Fruit fly (Drosophila melanogaster) whole organism, embryonic: ENCODE results near the gene Tbcd.

Experiments used
- Bdp1 ChIP-seq: fragments of 200-800 bp; sonication (Bioruptor generic); optimal IDR thresholded peaks from 3 replicates; lab custom pipeline; 2016; ENCODE audit warnings: missing biosample characterization, missing genetic modification characterization
- Bteb2 ChIP-seq: fragments of 200-800 bp; sonication (Bioruptor generic); optimal IDR thresholded peaks from 2 replicates; lab custom pipeline; 2016; ENCODE audit warnings: missing biosample characterization, missing genetic modification characterization
- CG10274 ChIP-seq: fragments of 200-800 bp; sonication (Bioruptor generic); optimal IDR thresholded peaks from 3 replicates; lab custom pipeline; 2017; ENCODE audit warnings: missing biosample characterization, mild to moderate bottlenecking, missing genetic modification characterization
- CG10321 ChIP-seq: fragments of 200-800 bp; sonication (Bioruptor generic); IDR thresholded peaks from 2 replicates; pipeline ENCODE4 v1.3.6; 2022; ENCODE audit warnings: missing biosample characterization, missing genetic modification characterization
- CG10431 ChIP-seq: fragments of 200-800 bp; sonication (Bioruptor generic); optimal IDR thresholded peaks from 3 replicates; lab custom pipeline; 2018; ENCODE audit warnings: missing biosample characterization, mild to moderate bottlenecking, missing genetic modification characterization
- CG11504 ChIP-seq: fragments of 200-800 bp; sonication (Bioruptor generic); optimal IDR thresholded peaks from 3 replicates; lab custom pipeline; 2019; ENCODE audit warnings: missing biosample characterization, mild to moderate bottlenecking, missing genetic modification characterization, moderate library complexity
- CG11560 ChIP-seq: fragments of 200-800 bp; sonication (Bioruptor generic); IDR thresholded peaks from 3 replicates; pipeline ENCODE4 v1.3.6; 2022; ENCODE audit warnings: missing biosample characterization, missing genetic modification characterization
- CG11695 ChIP-seq: fragments of 200-800 bp; sonication (Bioruptor generic); IDR thresholded peaks from 3 replicates; pipeline ENCODE4 v1.3.6; 2022; ENCODE audit warnings: missing biosample characterization, missing genetic modification characterization
- CG11696 ChIP-seq: fragments of 200-800 bp; sonication (Bioruptor generic); IDR thresholded peaks from 2 replicates; pipeline ENCODE4 v1.3.6; 2022; ENCODE audit warnings: missing biosample characterization, missing genetic modification characterization
- CG13424 ChIP-seq: fragments of 200-800 bp; sonication (Bioruptor generic); optimal IDR thresholded peaks from 2 replicates; lab custom pipeline; 2019; ENCODE audit warnings: missing biosample characterization, mild to moderate bottlenecking, missing genetic modification characterization, moderate library complexity
- CG16813 ChIP-seq: fragments of 200-800 bp; sonication (Bioruptor generic); IDR thresholded peaks from 3 replicates; pipeline ENCODE4 v1.3.6; 2022; ENCODE audit warnings: missing biosample characterization, missing genetic modification characterization; ENCODE audit not compliant: partially characterized antibody
- CG17385 ChIP-seq: fragments of 200-800 bp; sonication (Bioruptor generic); optimal IDR thresholded peaks from 3 replicates; lab custom pipeline; 2018; ENCODE audit warnings: missing biosample characterization, mild to moderate bottlenecking, missing genetic modification characterization
- CG1832 ChIP-seq: fragments of 200-800 bp; sonication (Bioruptor generic); optimal IDR thresholded peaks from 2 replicates; lab custom pipeline; 2017; ENCODE audit warnings: missing biosample characterization, mild to moderate bottlenecking, missing genetic modification characterization, inconsistent platforms
- CG18764 ChIP-seq: fragments of 200-800 bp; sonication (Bioruptor generic); optimal IDR thresholded peaks from 3 replicates; lab custom pipeline; 2016; ENCODE audit warnings: missing biosample characterization, missing genetic modification characterization
- CG31224 ChIP-seq: fragments of 200-800 bp; sonication (Bioruptor generic); IDR thresholded peaks from 2 replicates; pipeline ENCODE4 v1.3.6; 2022; ENCODE audit warnings: missing biosample characterization, missing genetic modification characterization
- CG31388 ChIP-seq: fragments of 200-800 bp; sonication (Bioruptor generic); optimal IDR thresholded peaks from 2 replicates; lab custom pipeline; 2016; ENCODE audit warnings: missing biosample characterization, missing genetic modification characterization
- CG32767 ChIP-seq: fragments of 200-800 bp; sonication (Bioruptor generic); IDR thresholded peaks from 2 replicates; pipeline ENCODE4 v1.3.6; 2022; ENCODE audit warnings: missing biosample characterization, missing genetic modification characterization
- CG4820 ChIP-seq: fragments of 200-800 bp; sonication (Bioruptor generic); optimal IDR thresholded peaks from 3 replicates; lab custom pipeline; 2016; ENCODE audit warnings: missing biosample characterization, missing genetic modification characterization
- CG7271 ChIP-seq: fragments of 200-800 bp; sonication (Bioruptor generic); optimal IDR thresholded peaks from 2 replicates; lab custom pipeline; 2018; ENCODE audit warnings: missing biosample characterization, mild to moderate bottlenecking, missing genetic modification characterization, moderate library complexity
- CG7357 ChIP-seq: fragments of 200-800 bp; sonication (Bioruptor generic); IDR thresholded peaks from 3 replicates; pipeline ENCODE4 v1.3.6; 2022; ENCODE audit warnings: missing biosample characterization, missing genetic modification characterization
- CG7372 ChIP-seq: fragments of 200-800 bp; sonication (Bioruptor generic); IDR thresholded peaks from 2 replicates; pipeline ENCODE4 v1.3.6; 2022; ENCODE audit warnings: missing biosample characterization, missing genetic modification characterization
- D19A ChIP-seq: fragments of 200-800 bp; optimal IDR thresholded peaks from 3 replicates; lab custom pipeline; 2019; ENCODE audit warnings: missing biosample characterization, mild to moderate bottlenecking, missing genetic modification characterization, moderate library complexity
- Deaf1 ChIP-seq: fragments of 200-800 bp; optimal IDR thresholded peaks from 3 replicates; lab custom pipeline; 2019; ENCODE audit warnings: missing biosample characterization, mild to moderate bottlenecking, missing genetic modification characterization, moderate library complexity
- Dfd ChIP-seq, 2 experiments: fragments of >200 bp; optimal IDR thresholded peaks; 2 replicates each; lab custom pipeline; 2017; ENCODE audit warnings: missing biosample characterization in 2 of 2, missing genetic modification characterization in 2 of 2
- Doc2 ChIP-seq: fragments of 200-800 bp; sonication (Bioruptor generic); IDR thresholded peaks from 2 replicates; pipeline ENCODE4 v1.3.6; 2022; ENCODE audit warnings: missing biosample characterization, missing genetic modification characterization
- ERR ChIP-seq: fragments of 200-800 bp; sonication (Bioruptor generic); optimal IDR thresholded peaks from 2 replicates; lab custom pipeline; 2016; ENCODE audit warnings: missing biosample characterization, missing genetic modification characterization
- Sry-β ChIP-seq: fragments of 200-800 bp; sonication (Bioruptor generic); optimal IDR thresholded peaks from 2 replicates; lab custom pipeline; 2018; ENCODE audit warnings: missing biosample characterization, mild to moderate bottlenecking, missing genetic modification characterization, moderate library complexity
- Ssrp ChIP-seq: fragments of 200-800 bp; sonication (Bioruptor generic); optimal IDR thresholded peaks from 2 replicates; lab custom pipeline; 2018; ENCODE audit warnings: missing biosample characterization, mild to moderate bottlenecking, missing genetic modification characterization, moderate library complexity
- amos ChIP-seq: fragments of 200-800 bp; sonication (Bioruptor generic); IDR thresholded peaks from 2 replicates; pipeline ENCODE4 v1.3.6; 2022; ENCODE audit warnings: missing biosample characterization, missing genetic modification characterization; ENCODE audit not compliant: partially characterized antibody
- az2 ChIP-seq: fragments of 200-800 bp; sonication (Bioruptor generic); optimal IDR thresholded peaks from 3 replicates; lab custom pipeline; 2016; ENCODE audit warnings: missing biosample characterization, missing genetic modification characterization
- cato ChIP-seq: fragments of 200-800 bp; sonication (Bioruptor generic); optimal IDR thresholded peaks from 2 replicates; lab custom pipeline; 2016; ENCODE audit warnings: missing biosample characterization, missing genetic modification characterization, borderline replicate concordance
- ci ChIP-seq: fragments of 200-800 bp; sonication (Bioruptor generic); IDR thresholded peaks from 3 replicates; pipeline ENCODE4 v1.3.6; 2022; ENCODE audit warnings: missing biosample characterization, missing genetic modification characterization
- croc ChIP-seq: fragments of 200-800 bp; sonication (Bioruptor generic); conservative IDR thresholded peaks from 3 replicates; pipeline ENCODE4 v1.3.6; 2022; ENCODE audit warnings: missing biosample characterization, missing genetic modification characterization
- dati ChIP-seq: fragments of 200-800 bp; sonication (Bioruptor generic); IDR thresholded peaks from 2 replicates; pipeline ENCODE4 v1.3.6; 2022; ENCODE audit warnings: missing biosample characterization, missing genetic modification characterization
- dimm ChIP-seq: fragments of 200-800 bp; sonication (Bioruptor generic); IDR thresholded peaks from 2 replicates; pipeline ENCODE4 v1.3.6; 2022; ENCODE audit warnings: missing biosample characterization, missing genetic modification characterization
- dmrt99B ChIP-seq: fragments of 200-800 bp; sonication (Bioruptor generic); optimal IDR thresholded peaks from 2 replicates; lab custom pipeline; 2018; ENCODE audit warnings: missing biosample characterization, mild to moderate bottlenecking, missing genetic modification characterization, moderate library complexity
- en ChIP-seq: fragments of 200-800 bp; sonication (Bioruptor generic); optimal IDR thresholded peaks from 2 replicates; lab custom pipeline; 2016; ENCODE audit warnings: missing biosample characterization, missing genetic modification characterization
- ewg ChIP-seq: fragments of 200-800 bp; sonication (Bioruptor generic); optimal IDR thresholded peaks from 3 replicates; lab custom pipeline; 2017; ENCODE audit warnings: mild to moderate bottlenecking, missing biosample characterization, missing genetic modification reagents, missing genetic modification characterization
- exex ChIP-seq: fragments of 200-800 bp; sonication (Bioruptor generic); optimal IDR thresholded peaks from 4 replicates; lab custom pipeline; 2018; ENCODE audit warnings: missing biosample characterization, mild to moderate bottlenecking, missing genetic modification characterization, moderate library complexity
- fd3F ChIP-seq: fragments of 200-800 bp; sonication (Bioruptor generic); optimal IDR thresholded peaks from 2 replicates; lab custom pipeline; 2018; ENCODE audit warnings: missing biosample characterization, mild to moderate bottlenecking, missing genetic modification characterization, moderate library complexity
- fd96Cb ChIP-seq: fragments of 200-800 bp; sonication (Bioruptor generic); optimal IDR thresholded peaks from 2 replicates; lab custom pipeline; 2018; ENCODE audit warnings: missing biosample characterization, mild to moderate bottlenecking, missing genetic modification characterization, moderate library complexity
- gem ChIP-seq: fragments of 200-800 bp; sonication (Bioruptor generic); optimal IDR thresholded peaks from 2 replicates; lab custom pipeline; 2019; ENCODE audit warnings: missing biosample characterization, mild to moderate bottlenecking, missing genetic modification characterization, moderate library complexity
- klu ChIP-seq: fragments of 200-800 bp; sonication (Bioruptor generic); IDR thresholded peaks from 2 replicates; pipeline ENCODE4 v1.3.6; 2022; ENCODE audit warnings: missing biosample characterization, missing genetic modification characterization
- nmo ChIP-seq: fragments of 200-800 bp; sonication (Bioruptor generic); optimal IDR thresholded peaks from 2 replicates; lab custom pipeline; 2018; ENCODE audit warnings: missing biosample characterization, mild to moderate bottlenecking, missing genetic modification characterization, moderate library complexity
- nom ChIP-seq: fragments of 200-800 bp; sonication (Bioruptor generic); optimal IDR thresholded peaks from 2 replicates; lab custom pipeline; 2017; ENCODE audit warnings: missing biosample characterization, missing genetic modification characterization, mild to moderate bottlenecking, moderate library complexity, missing genetic modification reagents
- pho ChIP-seq: fragments of 200-800 bp; sonication (Bioruptor generic); optimal IDR thresholded peaks from 2 replicates; lab custom pipeline; 2016; ENCODE audit warnings: missing biosample characterization, missing genetic modification characterization
- pros ChIP-seq: fragments of 200-800 bp; sonication (Bioruptor generic); optimal IDR thresholded peaks from 3 replicates; lab custom pipeline; 2019; ENCODE audit warnings: missing biosample characterization, mild to moderate bottlenecking, missing genetic modification characterization, moderate library complexity
- toy ChIP-seq: fragments of 200-800 bp; sonication (Bioruptor generic); IDR thresholded peaks from 2 replicates; pipeline ENCODE4 v1.3.6; 2022; ENCODE audit warnings: missing biosample characterization, missing genetic modification characterization
- trem ChIP-seq: fragments of 200-800 bp; optimal IDR thresholded peaks from 3 replicates; lab custom pipeline; 2019; ENCODE audit warnings: missing biosample characterization, mild to moderate bottlenecking, missing genetic modification characterization, moderate library complexity
- vvl ChIP-seq: fragments of 200-800 bp; sonication (Bioruptor generic); IDR thresholded peaks from 2 replicates; pipeline ENCODE4 v1.3.6; 2022; ENCODE audit warnings: missing biosample characterization, missing genetic modification characterization
- zfh2 ChIP-seq: fragments of 200-800 bp; sonication (Bioruptor generic); optimal IDR thresholded peaks from 2 replicates; lab custom pipeline; 2016; ENCODE audit warnings: missing biosample characterization, missing genetic modification characterization

Gene Tbcd

dm6 chr2L:2197475-2198118 is 50.3 kb downstream of the Tbcd start, which contains the start of gene COX7AL2 (continued):
- no peak for TF ChIP-seq fd3F (GFP tag; lab: Kevin White, UChicago)
- peak; percentile 20 for TF ChIP-seq ewg (GFP tag; lab: Kevin White, UChicago)
- 0 out of 3 replicates have a peak, but pooled peaks have one; percentile 11 for TF ChIP-seq CG7357 (GFP tag; lab: Robert Waterston, UW)
- TF ChIP-seq pho (GFP tag; lab: Kevin White, UChicago) = no peak
- TF ChIP-seq pros (GFP tag; lab: Kevin White, UChicago) = no peak
- no peak for TF ChIP-seq CG10321
- no peak for TF ChIP-seq zfh2 (GFP tag; lab: Kevin White, UChicago)
- no peak for TF ChIP-seq CG11695 (GFP tag; lab: Robert Waterston, UW)
- no peak for TF ChIP-seq CG11696 (GFP tag; lab: Robert Waterston, UW)
- peak; percentile 38 for TF ChIP-seq CG10274 (GFP tag; lab: Kevin White, UChicago)
- peak; percentile 51 for TF ChIP-seq ERR
- TF ChIP-seq CG13424 (tag; lab: Kevin White, UChicago) = no peak
- TF ChIP-seq ci (GFP tag; lab: Robert Waterston, UW) = no peak
- peak; percentile 95 for TF ChIP-seq CG17385
- TF ChIP-seq trem (tag; lab: Kevin White, UChicago) = no peak
- no peak for TF ChIP-seq az2
- TF ChIP-seq CG31224 (GFP tag; lab: Robert Waterston, UW) = no peak
- TF ChIP-seq CG18764 = no peak
- no peak for TF ChIP-seq CG7372 (GFP tag; lab: Robert Waterston, UW)
- TF ChIP-seq CG1832 (GFP tag; lab: Kevin White, UChicago) = peak; percentile 64
- peak; percentile 18 for TF ChIP-seq Deaf1 (tag; lab: Kevin White, UChicago)
- no peak for TF ChIP-seq toy (GFP tag; lab: Robert Waterston, UW)
- TF ChIP-seq fd96Cb = no peak
- no peak for TF ChIP-seq dimm (GFP tag; lab: Robert Waterston, UW)
- no peak for TF ChIP-seq Doc2 (GFP tag; lab: Robert Waterston, UW)
- peak; percentile 34 for TF ChIP-seq exex (tag; lab: Kevin White, UChicago)
- no peak for TF ChIP-seq D19A
- TF ChIP-seq croc = no peak
- no peak for TF ChIP-seq dmrt99B (tag; lab: Kevin White, UChicago)
- TF ChIP-seq gem (tag; lab: Kevin White, UChicago) = no peak
- no peak for TF ChIP-seq CG16813 (GFP tag; lab: Robert Waterston, UW)
- TF ChIP-seq dati = no peak
- no peak for TF ChIP-seq CG4820 (GFP tag; lab: Kevin White, UChicago)
- TF ChIP-seq CG11560 (tag; lab: Robert Waterston, UW) = no peak
- TF ChIP-seq cato (GFP tag; lab: Kevin White, UChicago) = no peak
- TF ChIP-seq CG31388 (GFP tag; lab: Kevin White, UChicago) = no peak
- no peak for TF ChIP-seq vvl (GFP tag; lab: Robert Waterston, UW)
- peak; percentile 26 for TF ChIP-seq CG11504
- no peak for TF ChIP-seq en
- no peak for TF ChIP-seq Bteb2 (GFP tag; lab: Kevin White, UChicago)
- no peak for TF ChIP-seq CG7271
- no peak for TF ChIP-seq nom
- TF ChIP-seq Bdp1 = no peak
- no peak for TF ChIP-seq Dfd (GFP tag; optimal IDR thresholded peaks at IDR 0.05; lab: Kevin White, UChicago)
- TF ChIP-seq nmo = no peak
- no peak for TF ChIP-seq CG32767 (GFP tag; lab: Robert Waterston, UW)
- TF ChIP-seq CG10431 (GFP tag; lab: Kevin White, UChicago) = peak; percentile 35
- TF ChIP-seq Ssrp = no peak
- no peak for TF ChIP-seq Sry-β (GFP tag; lab: Kevin White, UChicago)
- TF ChIP-seq amos (GFP tag; lab: Robert Waterston, UW) = no peak
- TF ChIP-seq klu (GFP tag; lab: Robert Waterston, UW) = no peak
